Worm (Caenorhabditis elegans): ENCODE data around the gene lipl-1.
A peak's percentile ranks its signal among the peaks of the same experiment; 100 is the strongest.

lipl-1 gene

ce11 chrV:12950812-12951528, 31.2 kb downstream of the lipl-1 start, which contains the start of the genes T16G1.9 and T16G1.18:
TSS of gene T16G1.9 (minus strand) at chrV:12950862.
TSS of gene T16G1.18 (plus strand) at chrV:12951304.
- TF ChIP-seq ces-1 (GFP tag; optimal IDR thresholded peaks at IDR 0.05) (peak; percentile 90), hlh-1 (tag; optimal IDR thresholded peaks at IDR 0.05) (peak; percentile 50), ceh-43 (GFP tag; optimal IDR thresholded peaks at IDR 0.05) (no peak), lin-13 (tag; optimal IDR thresholded peaks at IDR 0.05) (peak; percentile 14), ceh-83 (GFP tag; optimal IDR thresholded peaks at IDR 0.05) (no peak), mep-1 (tag; optimal IDR thresholded peaks at IDR 0.05) (peak; percentile 17), lin-32 (GFP tag; optimal IDR thresholded peaks at IDR 0.05) (no peak), ham-2 (GFP tag; optimal IDR thresholded peaks at IDR 0.05) (no peak), blmp-1 (tag; optimal IDR thresholded peaks at IDR 0.05) (no peak), nhr-237 (tag; optimal IDR thresholded peaks at IDR 0.05) (peak; percentile 12), pha-4 (tag; optimal IDR thresholded peaks at IDR 0.05) (peak; percentile 11), sptf-1 (tag; optimal IDR thresholded peaks at IDR 0.05) (no peak)

- TF ChIP-seq pha-4 (tag; optimal IDR thresholded peaks at IDR 0.05) (peak; percentile 8), nhr-2 (tag; optimal IDR thresholded peaks at IDR 0.05) (no peak)
Observed at ce11 chrV:12952287-12952686, 32.5 kb downstream of the lipl-1 start, which contains the start of gene pqn-68. TSS of gene pqn-68 (plus strand) at chrV:12952636.

DNA sequence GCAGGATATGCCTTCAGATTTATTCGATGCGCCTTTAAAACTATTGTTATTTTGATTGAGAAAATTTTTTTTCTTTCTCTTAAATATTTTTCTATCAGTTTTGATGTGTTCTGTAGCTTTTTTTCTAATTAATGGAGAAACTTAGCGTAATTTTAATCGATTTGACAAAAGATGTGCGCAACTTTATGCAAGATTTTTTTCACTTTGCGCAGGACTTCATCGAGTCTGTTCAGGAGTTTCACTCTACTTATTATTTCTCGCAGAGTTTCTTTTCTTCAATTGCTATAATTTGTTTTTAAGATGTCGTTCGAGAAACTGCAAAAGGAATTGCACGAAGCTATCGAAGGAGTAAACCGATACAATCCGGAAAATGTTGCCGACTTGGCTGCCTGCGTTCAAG, 33.9 kb downstream of the lipl-1 start, which contains the start of gene eif-3.K:
Gene eif-3.K (plus strand): TSS at position 301 of the 400 bp plus-strand sequence.
- TF ChIP-seq sptf-1 (tag; optimal IDR thresholded peaks at IDR 0.05) (no peak), ceh-43 (GFP tag; optimal IDR thresholded peaks at IDR 0.05) (no peak), hlh-1 (tag; optimal IDR thresholded peaks at IDR 0.05) (no peak), elt-3 (tag; optimal IDR thresholded peaks at IDR 0.05) (no peak), blmp-1 (tag; optimal IDR thresholded peaks at IDR 0.05) (no peak), nhr-2 (tag; optimal IDR thresholded peaks at IDR 0.05) (no peak), nhr-237 (tag; optimal IDR thresholded peaks at IDR 0.05) (no peak), ham-2 (GFP tag; optimal IDR thresholded peaks at IDR 0.05) (no peak), mep-1 (tag; optimal IDR thresholded peaks at IDR 0.05) (no peak), unc-62 (GFP tag; optimal IDR thresholded peaks at IDR 0.05) (no peak), pha-4 (tag; optimal IDR thresholded peaks at IDR 0.05) (no peak), snpc-4 (tag; optimal IDR thresholded peaks at IDR 0.05) (no peak), ceh-83 (GFP tag; optimal IDR thresholded peaks at IDR 0.05) (no peak), mls-2 (tag; optimal IDR thresholded peaks at IDR 0.05) (no peak), flh-1 (GFP tag; optimal IDR thresholded peaks at IDR 0.05) (no peak), lin-13 (tag; optimal IDR thresholded peaks at IDR 0.05) (no peak), nhr-76 (tag; optimal IDR thresholded peaks at IDR 0.05) (no peak), unc-120 (tag; optimal IDR thresholded peaks at IDR 0.05; ENCODE audit: poor library complexity, severe bottlenecking) (no peak)

DNA sequence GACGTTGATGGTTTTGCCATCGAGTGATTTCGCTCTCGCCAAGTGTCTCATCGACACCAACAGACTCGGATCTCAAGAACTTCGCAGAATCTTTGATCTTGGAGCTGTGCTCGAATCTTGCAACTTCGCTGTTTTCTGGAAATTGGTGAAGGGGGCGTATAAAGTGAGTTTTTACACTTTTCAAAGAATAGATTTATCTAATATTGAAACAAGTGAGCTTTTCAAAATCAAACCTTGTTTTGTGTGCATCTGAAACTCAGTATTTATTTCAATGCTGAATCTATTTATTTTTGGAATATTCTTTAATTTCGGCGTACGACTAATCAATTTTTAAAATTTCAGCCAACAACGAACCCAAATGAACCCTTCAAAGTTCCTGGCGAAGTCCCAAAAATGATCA, 34.5 kb downstream of the lipl-1 start:
- TF ChIP-seq blmp-1 (tag; optimal IDR thresholded peaks at IDR 0.05) = no peak
- TF ChIP-seq nhr-76 (tag; optimal IDR thresholded peaks at IDR 0.05) = no peak
- no peak for TF ChIP-seq ham-2 (GFP tag; optimal IDR thresholded peaks at IDR 0.05)
- no peak for TF ChIP-seq lsy-2 (tag; optimal IDR thresholded peaks at IDR 0.05)

- no peak for TF ChIP-seq nhr-237 (tag; optimal IDR thresholded peaks at IDR 0.05)
- TF ChIP-seq lin-13 (tag; optimal IDR thresholded peaks at IDR 0.05) = no peak
- TF ChIP-seq tbx-8 (GFP tag; optimal IDR thresholded peaks at IDR 0.05) = no peak
- no peak for TF ChIP-seq nhr-76 (tag; optimal IDR thresholded peaks at IDR 0.05)
- no peak for TF ChIP-seq elt-1 (tag; optimal IDR thresholded peaks at IDR 0.05; ENCODE audit: borderline replicate concordance, insufficient read depth)
- no peak for TF ChIP-seq ceh-83 (GFP tag; optimal IDR thresholded peaks at IDR 0.05)
Observed at ce11 chrV:12961085-12961560, 41.3 kb downstream of the lipl-1 start, which contains the start of gene mpst-7. TSS of gene mpst-7 (minus strand) at chrV:12961135.

- TF ChIP-seq unc-62 (GFP tag; optimal IDR thresholded peaks at IDR 0.05) (no peak), zip-8 (tag; optimal IDR thresholded peaks at IDR 0.05) (peak; percentile 62), hlh-1 (tag; optimal IDR thresholded peaks at IDR 0.05) (no peak), blmp-1 (tag; optimal IDR thresholded peaks at IDR 0.05) (no peak), flh-1 (GFP tag; optimal IDR thresholded peaks at IDR 0.05) (no peak), mls-2 (tag; optimal IDR thresholded peaks at IDR 0.05) (no peak), elt-1 (tag; optimal IDR thresholded peaks at IDR 0.05; ENCODE audit: borderline replicate concordance, insufficient read depth) (no peak), sem-2 (GFP tag; optimal IDR thresholded peaks at IDR 0.05) (no peak), pha-4 (tag; optimal IDR thresholded peaks at IDR 0.05) (no peak)
Observed at ce11 chrV:12963192-12963591, 43.4 kb downstream of the lipl-1 start, which contains the start of gene hrg-9. TSS of gene hrg-9 (minus strand) at chrV:12963343.

Measured in whole organism, mixed stage, embryonic.